Worm (Caenorhabditis elegans) whole organism, mixed stage, embryonic: Measurements from ENCODE around the gene unc-64.

Experiments
- lsy-2 ChIP-seq: fragments of 150-350 bp; optimal IDR thresholded peaks from 2 replicates; lab custom pipeline; 2014; ENCODE audit warnings: missing biosample characterization, missing genetic modification characterization
- mep-1 ChIP-seq: fragments of 150-350 bp; optimal IDR thresholded peaks from 2 replicates; lab custom pipeline; 2017; ENCODE audit warnings: missing biosample characterization, missing genetic modification reagents, missing genetic modification characterization, inconsistent platforms
- nhr-76 ChIP-seq: sonication (generic microtip); optimal IDR thresholded peaks from 2 replicates; lab custom pipeline; 2017; ENCODE audit warnings: missing biosample characterization, missing genetic modification characterization
- pha-4 ChIP-seq: fragments of 150-350 bp; optimal IDR thresholded peaks from 2 replicates; lab custom pipeline; 2018; ENCODE audit warnings: missing biosample characterization, missing genetic modification reagents, missing genetic modification characterization
- snpc-4 ChIP-seq: fragments of 150-350 bp; optimal IDR thresholded peaks from 2 replicates; lab custom pipeline; 2014; ENCODE audit warnings: missing biosample characterization, missing genetic modification characterization
- unc-120 ChIP-seq: sonication (generic microtip); optimal IDR thresholded peaks from 2 replicates; lab custom pipeline; 2017; ENCODE audit warnings: missing genetic modification characterization, missing compliant biosample characterization; ENCODE audit not compliant: poor library complexity, severe bottlenecking

ce11 chrIII:13302578-13302977 is 25.5 kb downstream of the unc-64 start:
- TF ChIP-seq unc-120 (tag; lab: Kevin White, UChicago) (no peak), lsy-2 (no peak), snpc-4 (no peak), nhr-76 (tag; lab: Kevin White, UChicago) (no peak), mep-1 (tag; lab: Kevin White, UChicago) (no peak), pha-4 (no peak)
